Fruit fly (Drosophila melanogaster): ENCODE results near the gene Madm.

Gene Madm

dm6 chr3R:5791497-5791896 lies 49.2 kb downstream of the Madm start, which contains the start of gene Hpf1:
TSS of gene Hpf1 (plus strand) at chr3R:5791879.
- TF ChIP-seq sage (GFP tag; optimal IDR thresholded peaks at IDR 0.05) (peak; percentile 97), brk (GFP tag; optimal IDR thresholded peaks at IDR 0.05) (no peak), Vsx2 (GFP tag; optimal IDR thresholded peaks at IDR 0.05; ENCODE audit: partially characterized antibody) (no peak), br (GFP tag; optimal IDR thresholded peaks at IDR 0.05) (peak; percentile 99), Dfd (GFP tag; optimal IDR thresholded peaks at IDR 0.05) (no peak), Rel (GFP tag; optimal IDR thresholded peaks at IDR 0.05) (peak; percentile 94), Rel (tag; optimal IDR thresholded peaks at IDR 0.05) (peak; percentile 92), Sp1 (GFP tag; optimal IDR thresholded peaks at IDR 0.05) (peak; percentile 99), sv (GFP tag; optimal IDR thresholded peaks at IDR 0.05) (peak; percentile 98), pan (optimal IDR thresholded peaks at IDR 0.05) (no peak), CG9705 (GFP tag; optimal IDR thresholded peaks at IDR 0.05) (peak; percentile 98), jim (GFP tag; optimal IDR thresholded peaks at IDR 0.05) (peak; percentile 63), woc (GFP tag; optimal IDR thresholded peaks at IDR 0.05) (peak; percentile 98), Myc (optimal IDR thresholded peaks at IDR 0.05) (peak; percentile 21), dsf (GFP tag; optimal IDR thresholded peaks at IDR 0.05; ENCODE audit: borderline replicate concordance) (peak; percentile 95), HLH106 (tag; optimal IDR thresholded peaks at IDR 0.05) (peak; percentile 99), CrebA (GFP tag; optimal IDR thresholded peaks at IDR 0.05; ENCODE audit: borderline replicate concordance) (no peak), Hnf4 (GFP tag; optimal IDR thresholded peaks at IDR 0.05) (peak; percentile 99), Jra (GFP tag; optimal IDR thresholded peaks at IDR 0.05) (peak; percentile 98), dl (GFP tag; optimal IDR thresholded peaks at IDR 0.05; ENCODE audit: insufficient read depth in 1 of 2, partially characterized antibody in 2 of 2) (no peak), dmrt93B (GFP tag; optimal IDR thresholded peaks at IDR 0.05) (peak; percentile 98), ey (GFP tag; optimal IDR thresholded peaks at IDR 0.05) (peak; percentile 99), tai (GFP tag; optimal IDR thresholded peaks at IDR 0.05) (no peak), psq (GFP tag; optimal IDR thresholded peaks at IDR 0.05) (peak; percentile 98), fru (GFP tag; optimal IDR thresholded peaks at IDR 0.05) (peak; percentile 99), Abd-B (GFP tag; optimal IDR thresholded peaks at IDR 0.05) (no peak), Mio (GFP tag; optimal IDR thresholded peaks at IDR 0.05) (peak; percentile 92), OdsH (GFP tag; optimal IDR thresholded peaks at IDR 0.05) (peak; percentile 99), Hr83 (GFP tag; optimal IDR thresholded peaks at IDR 0.05; ENCODE audit: poor library complexity, severe bottlenecking) (peak; percentile 86), N (GFP tag; optimal IDR thresholded peaks at IDR 0.05) (no peak), usp (GFP tag; optimal IDR thresholded peaks at IDR 0.05) (no peak), Dif (GFP tag; optimal IDR thresholded peaks at IDR 0.05; ENCODE audit: partially characterized antibody) (no peak), CG32264 (GFP tag; optimal IDR thresholded peaks at IDR 0.05) (peak; percentile 98), GATAd (GFP tag; optimal IDR thresholded peaks at IDR 0.05) (peak; percentile 96), h (GFP tag; optimal IDR thresholded peaks at IDR 0.05) (peak; percentile 99), rgr (GFP tag; optimal IDR thresholded peaks at IDR 0.05) (peak; percentile 100), Hr78 (GFP tag; optimal IDR thresholded peaks at IDR 0.05) (no peak), lola (GFP tag; optimal IDR thresholded peaks at IDR 0.05) (no peak), foxo (GFP tag; optimal IDR thresholded peaks at IDR 0.05) (peak; percentile 96 to 99)

dm6 chr3R:5794267-5795089 lies 52.2 kb downstream of the Madm start, which contains the start of the genes PSMG1 and CG10979:
TSS of gene PSMG1 (minus strand) at chr3R:5794317.
TSS of gene CG10979 (plus strand) at chr3R:5794705.
- no peak for TF ChIP-seq CG32264 (GFP tag; optimal IDR thresholded peaks at IDR 0.05)
- TF ChIP-seq woc (GFP tag; optimal IDR thresholded peaks at IDR 0.05): no peak
- no peak for TF ChIP-seq Jra (GFP tag; optimal IDR thresholded peaks at IDR 0.05)
- TF ChIP-seq dmrt93B (GFP tag; optimal IDR thresholded peaks at IDR 0.05): no peak
- TF ChIP-seq dsf (GFP tag; optimal IDR thresholded peaks at IDR 0.05; ENCODE audit: borderline replicate concordance): no peak
- TF ChIP-seq Dfd (GFP tag; optimal IDR thresholded peaks at IDR 0.05): no peak
- TF ChIP-seq br (GFP tag; optimal IDR thresholded peaks at IDR 0.05): no peak
- TF ChIP-seq usp (GFP tag; optimal IDR thresholded peaks at IDR 0.05): no peak
- TF ChIP-seq Hr83 (GFP tag; optimal IDR thresholded peaks at IDR 0.05; ENCODE audit: poor library complexity, severe bottlenecking): no peak
- no peak for TF ChIP-seq N (GFP tag; optimal IDR thresholded peaks at IDR 0.05)
